Fruit fly (Drosophila melanogaster): ENCODE measurements around the gene AdipoR.

AdipoR gene

dm6 chr3R:22527636-22528148 is 20.0 kb downstream of the AdipoR start:
- no peak for TF ChIP-seq lola (GFP tag; optimal IDR thresholded peaks at IDR 0.05)
- no peak for TF ChIP-seq Dif (GFP tag; optimal IDR thresholded peaks at IDR 0.05; ENCODE audit: partially characterized antibody)
- no peak for TF ChIP-seq Rel (GFP tag; optimal IDR thresholded peaks at IDR 0.05)
- peak; percentile 23 for TF ChIP-seq Rel (tag; optimal IDR thresholded peaks at IDR 0.05)
- no peak for TF ChIP-seq HLH106 (tag; optimal IDR thresholded peaks at IDR 0.05)
- TF ChIP-seq Hr83 (GFP tag; optimal IDR thresholded peaks at IDR 0.05; ENCODE audit: poor library complexity, severe bottlenecking): peak; percentile 21

dm6 chr3R:22527192-22527591 is 20.5 kb downstream of the AdipoR start:
- TF ChIP-seq Sp1 (GFP tag; optimal IDR thresholded peaks at IDR 0.05): peak; percentile 37
- TF ChIP-seq jim (GFP tag; optimal IDR thresholded peaks at IDR 0.05): peak; percentile 35
- peak; percentile 98 for TF ChIP-seq h (GFP tag; optimal IDR thresholded peaks at IDR 0.05)
- TF ChIP-seq foxo (GFP tag; optimal IDR thresholded peaks at IDR 0.05): peak in 1 of 2 experiments; percentile 39
- no peak for TF ChIP-seq Rel (GFP tag; optimal IDR thresholded peaks at IDR 0.05)
- TF ChIP-seq Rel (tag; optimal IDR thresholded peaks at IDR 0.05): peak; percentile 32
- no peak for TF ChIP-seq GATAd (GFP tag; optimal IDR thresholded peaks at IDR 0.05)
- TF ChIP-seq Abd-B (GFP tag; optimal IDR thresholded peaks at IDR 0.05): no peak

dm6 chr3R:22526353-22526907 is 21.2 kb downstream of the AdipoR start:
- TF ChIP-seq Rel (GFP tag; optimal IDR thresholded peaks at IDR 0.05) (no peak), Rel (tag; optimal IDR thresholded peaks at IDR 0.05) (peak; percentile 61), fru (GFP tag; optimal IDR thresholded peaks at IDR 0.05) (peak; percentile 27), dl (GFP tag; optimal IDR thresholded peaks at IDR 0.05; ENCODE audit: insufficient read depth in 1 of 2, partially characterized antibody in 2 of 2) (peak in 1 of 2 experiments; percentile 32), tai (GFP tag; optimal IDR thresholded peaks at IDR 0.05) (no peak), h (GFP tag; optimal IDR thresholded peaks at IDR 0.05) (no peak), ey (GFP tag; optimal IDR thresholded peaks at IDR 0.05) (no peak), Hr83 (GFP tag; optimal IDR thresholded peaks at IDR 0.05; ENCODE audit: poor library complexity, severe bottlenecking) (no peak), dsf (GFP tag; optimal IDR thresholded peaks at IDR 0.05; ENCODE audit: borderline replicate concordance) (no peak), Dfd (GFP tag; optimal IDR thresholded peaks at IDR 0.05) (no peak), OdsH (GFP tag; optimal IDR thresholded peaks at IDR 0.05) (peak; percentile 9), foxo (GFP tag; optimal IDR thresholded peaks at IDR 0.05) (peak in 1 of 2 experiments; percentile 18), Vsx2 (GFP tag; optimal IDR thresholded peaks at IDR 0.05; ENCODE audit: partially characterized antibody) (no peak), HLH106 (tag; optimal IDR thresholded peaks at IDR 0.05) (no peak)

- TF ChIP-seq N (GFP tag; optimal IDR thresholded peaks at IDR 0.05) (no peak), h (GFP tag; optimal IDR thresholded peaks at IDR 0.05) (no peak), Rel (GFP tag; optimal IDR thresholded peaks at IDR 0.05) (no peak), Rel (tag; optimal IDR thresholded peaks at IDR 0.05) (peak; percentile 78), fru (GFP tag; optimal IDR thresholded peaks at IDR 0.05) (no peak), usp (GFP tag; optimal IDR thresholded peaks at IDR 0.05) (no peak), Mio (GFP tag; optimal IDR thresholded peaks at IDR 0.05) (no peak)
Observed at dm6 chr3R:22525546-22526352, 21.9 kb downstream of the AdipoR start.

dm6 chr3R:22525073-22525413 is 22.6 kb downstream of the AdipoR start:
- TF ChIP-seq lola (GFP tag; optimal IDR thresholded peaks at IDR 0.05): no peak
- no peak for TF ChIP-seq Dfd (GFP tag; optimal IDR thresholded peaks at IDR 0.05)
- TF ChIP-seq dsf (GFP tag; optimal IDR thresholded peaks at IDR 0.05; ENCODE audit: borderline replicate concordance): no peak
- no peak for TF ChIP-seq rgr (GFP tag; optimal IDR thresholded peaks at IDR 0.05)
- no peak for TF ChIP-seq CG9705 (GFP tag; optimal IDR thresholded peaks at IDR 0.05)

- TF ChIP-seq h (GFP tag; optimal IDR thresholded peaks at IDR 0.05): peak; percentile 23
- TF ChIP-seq fru (GFP tag; optimal IDR thresholded peaks at IDR 0.05): peak; percentile 44
- peak; percentile 14 for TF ChIP-seq tai (GFP tag; optimal IDR thresholded peaks at IDR 0.05)
- TF ChIP-seq Hr78 (GFP tag; optimal IDR thresholded peaks at IDR 0.05): no peak
- TF ChIP-seq Jra (GFP tag; optimal IDR thresholded peaks at IDR 0.05): peak; percentile 10
- peak; percentile 73 for TF ChIP-seq Hr83 (GFP tag; optimal IDR thresholded peaks at IDR 0.05; ENCODE audit: poor library complexity, severe bottlenecking)
- TF ChIP-seq jim (GFP tag; optimal IDR thresholded peaks at IDR 0.05): no peak
- no peak for TF ChIP-seq CG32264 (GFP tag; optimal IDR thresholded peaks at IDR 0.05)
- no peak for TF ChIP-seq Dif (GFP tag; optimal IDR thresholded peaks at IDR 0.05; ENCODE audit: partially characterized antibody)
- TF ChIP-seq GATAd (GFP tag; optimal IDR thresholded peaks at IDR 0.05): no peak
- no peak for TF ChIP-seq ey (GFP tag; optimal IDR thresholded peaks at IDR 0.05)
- no peak for TF ChIP-seq sv (GFP tag; optimal IDR thresholded peaks at IDR 0.05)
- TF ChIP-seq brk (GFP tag; optimal IDR thresholded peaks at IDR 0.05): no peak
- no peak for TF ChIP-seq sage (GFP tag; optimal IDR thresholded peaks at IDR 0.05)
- no peak for TF ChIP-seq dl (GFP tag; optimal IDR thresholded peaks at IDR 0.05; ENCODE audit: insufficient read depth in 1 of 2, partially characterized antibody in 2 of 2)
- TF ChIP-seq Myc (optimal IDR thresholded peaks at IDR 0.05): no peak
- no peak for TF ChIP-seq br (GFP tag; optimal IDR thresholded peaks at IDR 0.05)
- peak; percentile 21 for TF ChIP-seq Hnf4 (GFP tag; optimal IDR thresholded peaks at IDR 0.05)
- peak; percentile 1 for TF ChIP-seq dmrt93B (GFP tag; optimal IDR thresholded peaks at IDR 0.05)
Observed at dm6 chr3R:22524344-22525072, 23.1 kb downstream of the AdipoR start.

Measured in whole organism, wandering third instar larva.